Fruit fly (Drosophila melanogaster): ENCODE measurements around the gene Wdr82.

- no peak for TF ChIP-seq dsf (GFP tag; optimal IDR thresholded peaks at IDR 0.05; ENCODE audit: borderline replicate concordance)
- no peak for TF ChIP-seq pan (optimal IDR thresholded peaks at IDR 0.05)
- no peak for TF ChIP-seq CrebA (GFP tag; optimal IDR thresholded peaks at IDR 0.05; ENCODE audit: borderline replicate concordance)
- no peak for TF ChIP-seq Hr78 (GFP tag; optimal IDR thresholded peaks at IDR 0.05)
- TF ChIP-seq foxo (GFP tag; optimal IDR thresholded peaks at IDR 0.05): peak in 1 of 2 experiments; percentile 84
- no peak for TF ChIP-seq Abd-B (GFP tag; optimal IDR thresholded peaks at IDR 0.05)
- TF ChIP-seq CG9705 (GFP tag; optimal IDR thresholded peaks at IDR 0.05): peak; percentile 36
- no peak for TF ChIP-seq Hr83 (GFP tag; optimal IDR thresholded peaks at IDR 0.05; ENCODE audit: poor library complexity, severe bottlenecking)
- peak; percentile 83 to 87 for TF ChIP-seq dl (GFP tag; optimal IDR thresholded peaks at IDR 0.05; ENCODE audit: insufficient read depth in 1 of 2, partially characterized antibody in 2 of 2)
- TF ChIP-seq OdsH (GFP tag; optimal IDR thresholded peaks at IDR 0.05): peak; percentile 49
- TF ChIP-seq lola (GFP tag; optimal IDR thresholded peaks at IDR 0.05): no peak
- peak; percentile 37 for TF ChIP-seq brk (GFP tag; optimal IDR thresholded peaks at IDR 0.05)
- peak; percentile 100 for TF ChIP-seq psq (GFP tag; optimal IDR thresholded peaks at IDR 0.05)
These were observed 42.2 kb downstream of the Wdr82 start for dm6 chr2L:8416350-8417046.
